Worm (Caenorhabditis elegans): Measurements from ENCODE around the gene ncs-7.
"Not testable (repeated sequence)": the region's sequence is repeated elsewhere in the genome, so short reads cannot be mapped to it uniquely, and the experiment has no call there.

The ncs-7 gene

ce11 chrX:17643812-17644211 lies 29.5 kb downstream of the ncs-7 start:
- TF ChIP-seq mes-2 (tag; optimal IDR thresholded peaks at IDR 0.05; ENCODE audit: poor library complexity, severe bottlenecking) (no peak), F10B5.3 (tag; optimal IDR thresholded peaks at IDR 0.05) (no peak), spr-1 (tag; optimal IDR thresholded peaks at IDR 0.05) (no peak), pha-4 (GFP tag; IDR thresholded peaks at IDR 0.05) (no peak), pha-4 (tag; optimal IDR thresholded peaks at IDR 0.05) (no peak), unc-130 (GFP tag; optimal IDR thresholded peaks at IDR 0.05) (no peak), nhr-25 (tag; optimal IDR thresholded peaks at IDR 0.05; ENCODE audit: borderline replicate concordance, insufficient read depth) (no peak), zfp-3 (GFP tag; conservative IDR thresholded peaks at IDR 0.05) (no peak), fkh-10 (GFP tag; optimal IDR thresholded peaks at IDR 0.05) (no peak), mdt-29 (GFP tag; IDR thresholded peaks at IDR 0.05) (no peak), lsy-2 (tag; optimal IDR thresholded peaks at IDR 0.05) (no peak), zfp-2 (tag; optimal IDR thresholded peaks at IDR 0.05) (no peak), ceh-20 (GFP tag; IDR thresholded peaks at IDR 0.05) (no peak)

- TF ChIP-seq mdl-1, snpc-4, ceh-82 (tag; optimal IDR thresholded peaks at IDR 0.05): not testable (repeated sequence)
Observed at ce11 chrX:17649380-17649779, 35.0 kb downstream of the ncs-7 start, which contains the start of gene tmem-218. TSS of gene tmem-218 (plus strand) at chrX:17649680.

- TF ChIP-seq tag-97 (GFP tag; IDR thresholded peaks at IDR 0.05) (no peak), daf-16 (GFP tag; optimal IDR thresholded peaks at IDR 0.05) (no peak), daf-16 (tag; optimal IDR thresholded peaks at IDR 0.05) (no peak), aha-1 (tag) (no peak), ceh-62 (tag; optimal IDR thresholded peaks at IDR 0.05) (no peak), ztf-7 (tag; optimal IDR thresholded peaks at IDR 0.05) (no peak)
Observed at ce11 chrX:17662146-17662545, 47.8 kb downstream of the ncs-7 start, which contains the start of gene nlp-6. TSS of gene nlp-6 (plus strand) at chrX:17662446.

- TF ChIP-seq daf-16 (GFP tag; optimal IDR thresholded peaks at IDR 0.05) (peak in 1 of 2 experiments; percentile 46), daf-16 (tag; optimal IDR thresholded peaks at IDR 0.05) (no peak), unc-62 (GFP tag; optimal IDR thresholded peaks at IDR 0.05 in 1 of 2) (peak in 1 of 2 experiments; percentile 75), unc-62 (tag; optimal IDR thresholded peaks at IDR 0.05) (no peak), ceh-82 (tag; optimal IDR thresholded peaks at IDR 0.05) (no peak), R02D3.7 (tag; optimal IDR thresholded peaks at IDR 0.05) (no peak), hlh-11 (tag; optimal IDR thresholded peaks at IDR 0.05) (peak; percentile 63), aha-1 (tag) (peak; percentile 77), nhr-77 (tag; optimal IDR thresholded peaks at IDR 0.05) (no peak), egl-43 (GFP tag; IDR thresholded peaks at IDR 0.05) (no peak), nhr-11 (tag; optimal IDR thresholded peaks at IDR 0.05) (peak; percentile 16)
Observed at ce11 chrX:17667288-17667687, 52.9 kb downstream of the ncs-7 start.
